Worm (Caenorhabditis elegans) whole organism, young adult: ENCODE data around the gene fbxb-19.

Source experiments
- die-1 ChIP-seq: sonication (generic microtip); optimal IDR thresholded peaks from 2 replicates; lab custom pipeline; 2016; ENCODE audit warnings: missing genotype, mild to moderate bottlenecking, missing genetic modification characterization, missing compliant biosample characterization
- him-1 ChIP-seq: sonication (generic microtip); optimal IDR thresholded peaks from 2 replicates; lab custom pipeline; 2016; ENCODE audit warnings: missing genotype, missing genetic modification reagents, missing genetic modification characterization, missing compliant biosample characterization
- let-526 ChIP-seq: fragments of 200-800 bp; sonication (Bioruptor generic); IDR thresholded peaks from 2 replicates; pipeline ENCODE4 v1.3.6; 2022; ENCODE audit warnings: missing genetic modification reagents, missing genetic modification characterization, missing compliant biosample characterization
- nfya-2 ChIP-seq: fragments of 200-800 bp; sonication (Bioruptor generic); IDR thresholded peaks from 2 replicates; pipeline ENCODE4 v1.3.6; 2022; ENCODE audit warnings: missing genetic modification reagents, missing genetic modification characterization, missing compliant biosample characterization
- snpc-4 ChIP-seq, 5 experiments: fragments of 150-350 bp in 1 of 5; sonication (generic microtip) in 4 of 5; optimal IDR thresholded peaks; 2 replicates each; lab custom pipeline; 2014 to 2018; ENCODE audit warnings: missing genetic modification characterization in 5 of 5, missing biosample characterization in 3 of 5, antibody characterized with exemption in 2 of 5, mild to moderate bottlenecking in 2 of 5, missing compliant biosample characterization in 2 of 5, missing genotype in 2 of 5, moderate library complexity in 2 of 5, missing genetic modification reagents in 1 of 5

- TF ChIP-seq snpc-4 (GFP tag; optimal IDR thresholded peaks at IDR 0.05; lab: Kevin White, UChicago) (no peak), snpc-4 (tag; optimal IDR thresholded peaks at IDR 0.05; lab: Kevin White, UChicago) (no peak), let-526 (GFP tag; lab: Robert Waterston, UW) (no peak), him-1 (tag; lab: Kevin White, UChicago) (no peak), die-1 (tag; lab: Kevin White, UChicago) (no peak), nfya-2 (GFP tag; lab: Robert Waterston, UW) (no peak)
These were observed 30.2 kb upstream of the fbxb-19 start, which contains the start of gene fbxb-48 for ce11 chrII:1719153-1719552.
